Worm (Caenorhabditis elegans) whole organism, young adult: Measurements from ENCODE around the gene nspb-1.
A peak's percentile ranks its signal among the peaks of the same experiment; 100 is the strongest.

Experiments used
- B0261.1 ChIP-seq: sonication (generic microtip); optimal IDR thresholded peaks from 2 replicates; lab custom pipeline; 2016; ENCODE audit warnings: mild to moderate bottlenecking, missing genetic modification characterization, moderate library complexity, missing compliant biosample characterization
- F23B12.7 ChIP-seq: sonication (generic microtip); optimal IDR thresholded peaks from 2 replicates; lab custom pipeline; 2017; ENCODE audit warnings: missing genetic modification characterization, mild to moderate bottlenecking, missing compliant biosample characterization, antibody characterized with exemption, moderate library complexity; ENCODE audit not compliant: insufficient read depth
- F33H1.4 ChIP-seq: fragments of 200-800 bp; sonication (Bioruptor generic); IDR thresholded peaks from 2 replicates; pipeline ENCODE4 v1.3.6; 2022; ENCODE audit warnings: missing genetic modification reagents, missing genetic modification characterization, missing compliant biosample characterization
- F39B2.1 ChIP-seq: fragments of 200-800 bp; sonication (Bioruptor generic); IDR thresholded peaks from 2 replicates; pipeline ENCODE4 v1.3.6; 2022; ENCODE audit warnings: missing genetic modification reagents, missing genetic modification characterization, missing compliant biosample characterization
- F52B5.7 ChIP-seq: sonication (generic microtip); optimal IDR thresholded peaks from 2 replicates; lab custom pipeline; 2016; ENCODE audit warnings: mild to moderate bottlenecking, missing genetic modification characterization, missing compliant biosample characterization
- F55B11.4 ChIP-seq: sonication (generic microtip); optimal IDR thresholded peaks from 2 replicates; lab custom pipeline; 2016; ENCODE audit warnings: missing compliant biosample characterization, missing genetic modification characterization, borderline replicate concordance; ENCODE audit not compliant: insufficient read depth
- F57C9.4 ChIP-seq: sonication (generic microtip); optimal IDR thresholded peaks from 2 replicates; lab custom pipeline; 2017; ENCODE audit warnings: mild to moderate bottlenecking, missing genetic modification characterization, missing compliant biosample characterization
- ZK185.1 ChIP-seq: sonication (generic microtip); optimal IDR thresholded peaks from 2 replicates; lab custom pipeline; 2016; ENCODE audit warnings: mild to moderate bottlenecking, missing genetic modification characterization, missing compliant biosample characterization; ENCODE audit not compliant: poor library complexity, severe bottlenecking
- aptf-2 ChIP-seq: fragments of 200-800 bp; sonication (Bioruptor generic); conservative IDR thresholded peaks from 2 replicates; pipeline ENCODE4 v1.3.6; 2022; ENCODE audit warnings: missing genetic modification reagents, missing genetic modification characterization, missing compliant biosample characterization
- atf-7 ChIP-seq: sonication (generic microtip); optimal IDR thresholded peaks from 2 replicates; lab custom pipeline; 2017; ENCODE audit warnings: mild to moderate bottlenecking, missing genetic modification characterization, missing compliant biosample characterization
- attf-3 ChIP-seq: fragments of 200-800 bp; sonication (Bioruptor generic); conservative IDR thresholded peaks from 2 replicates; pipeline ENCODE4 v1.3.6; 2022; ENCODE audit warnings: missing genetic modification reagents, missing genetic modification characterization, missing compliant biosample characterization
- bed-2 ChIP-seq: fragments of 200-800 bp; sonication (Bioruptor generic); IDR thresholded peaks from 2 replicates; pipeline ENCODE4 v1.3.6; 2022; ENCODE audit warnings: missing genetic modification reagents, missing genetic modification characterization, missing compliant biosample characterization
- cebp-1 ChIP-seq, 2 experiments: fragments of 200-800 bp in 1 of 2; sonication (Bioruptor generic) in 1 of 2; sonication (generic microtip) in 1 of 2; IDR thresholded peaks in 1 of 2; optimal IDR thresholded peaks in 1 of 2; 2 replicates each; pipeline versions ENCODE4 v1.3.6 to Lab custom; 2017 to 2022; ENCODE audit warnings: missing compliant biosample characterization in 2 of 2, missing genetic modification characterization in 2 of 2, mild to moderate bottlenecking in 1 of 2, missing genetic modification reagents in 1 of 2, moderate library complexity in 1 of 2
- ceh-100 ChIP-seq: fragments of 200-800 bp; sonication (Bioruptor generic); IDR thresholded peaks from 2 replicates; pipeline ENCODE4 v1.3.6; 2022; ENCODE audit warnings: missing genetic modification reagents, missing genetic modification characterization, missing compliant biosample characterization
- ceh-40 ChIP-seq: fragments of 200-800 bp; sonication (Bioruptor generic); IDR thresholded peaks from 2 replicates; pipeline ENCODE4 v1.3.6; 2022; ENCODE audit warnings: missing genetic modification characterization, missing compliant biosample characterization
- chd-7 ChIP-seq: sonication (generic microtip); optimal IDR thresholded peaks from 2 replicates; lab custom pipeline; 2016; ENCODE audit warnings: mild to moderate bottlenecking, missing genetic modification characterization, moderate library complexity, missing compliant biosample characterization
- dpff-1 ChIP-seq: sonication (generic microtip); optimal IDR thresholded peaks from 2 replicates; lab custom pipeline; 2017; ENCODE audit warnings: mild to moderate bottlenecking, missing genetic modification characterization, missing compliant biosample characterization
- egl-44 ChIP-seq: fragments of 200-800 bp; sonication (Bioruptor generic); IDR thresholded peaks from 2 replicates; pipeline ENCODE4 v1.3.6; 2022; ENCODE audit warnings: missing genetic modification reagents, missing genetic modification characterization, missing compliant biosample characterization
- egrh-3 ChIP-seq: fragments of 200-800 bp; sonication (Bioruptor generic); IDR thresholded peaks from 2 replicates; pipeline ENCODE4 v1.3.6; 2022; ENCODE audit warnings: missing genetic modification reagents, missing genetic modification characterization, missing compliant biosample characterization
- fkh-3 ChIP-seq: sonication (generic microtip); optimal IDR thresholded peaks from 2 replicates; lab custom pipeline; 2016; ENCODE audit warnings: mild to moderate bottlenecking, missing genetic modification characterization, missing compliant biosample characterization
- hmg-1.2 ChIP-seq: fragments of 200-800 bp; sonication (Bioruptor generic); IDR thresholded peaks from 2 replicates; pipeline ENCODE4 v1.3.6; 2022; ENCODE audit warnings: missing genetic modification reagents, missing genetic modification characterization, missing compliant biosample characterization
- hrde-1 ChIP-seq: sonication (generic microtip); optimal IDR thresholded peaks from 2 replicates; lab custom pipeline; 2016; ENCODE audit warnings: missing genetic modification characterization, mild to moderate bottlenecking, missing compliant biosample characterization, moderate library complexity, missing genotype, missing genetic modification reagents, borderline replicate concordance
- lag-1 ChIP-seq: fragments of 200-800 bp; sonication (Bioruptor generic); IDR thresholded peaks from 2 replicates; pipeline ENCODE4 v1.3.6; 2022; ENCODE audit warnings: missing genetic modification reagents, missing genetic modification characterization, missing compliant biosample characterization
- lir-1 ChIP-seq: fragments of 200-800 bp; sonication (Bioruptor generic); conservative IDR thresholded peaks from 2 replicates; pipeline ENCODE4 v1.3.6; 2022; ENCODE audit warnings: missing genetic modification reagents, missing genetic modification characterization, missing compliant biosample characterization
- lsy-27 ChIP-seq: sonication (generic microtip); optimal IDR thresholded peaks from 2 replicates; lab custom pipeline; 2017; ENCODE audit warnings: missing genetic modification characterization, mild to moderate bottlenecking, missing compliant biosample characterization, antibody characterized with exemption, missing genotype, borderline replicate concordance; ENCODE audit not compliant: insufficient read depth
- madf-6 ChIP-seq: fragments of 200-800 bp; sonication (Bioruptor generic); IDR thresholded peaks from 2 replicates; pipeline ENCODE4 v1.3.6; 2022; ENCODE audit warnings: missing genetic modification reagents, missing genetic modification characterization, missing compliant biosample characterization
- mes-4 ChIP-seq: sonication (generic microtip); optimal IDR thresholded peaks from 2 replicates; lab custom pipeline; 2016; ENCODE audit warnings: missing genotype, missing genetic modification characterization, missing compliant biosample characterization
- nfya-1 ChIP-seq: sonication (generic microtip); optimal IDR thresholded peaks from 2 replicates; lab custom pipeline; 2017; ENCODE audit warnings: antibody characterized with exemption, missing compliant biosample characterization, missing genetic modification characterization, borderline replicate concordance; ENCODE audit not compliant: insufficient read depth
- nfya-2 ChIP-seq: fragments of 200-800 bp; sonication (Bioruptor generic); IDR thresholded peaks from 2 replicates; pipeline ENCODE4 v1.3.6; 2022; ENCODE audit warnings: missing genetic modification reagents, missing genetic modification characterization, missing compliant biosample characterization
- nfyb-1 ChIP-seq: fragments of 200-800 bp; sonication (Bioruptor generic); IDR thresholded peaks from 2 replicates; pipeline ENCODE4 v1.3.6; 2022; ENCODE audit warnings: missing genetic modification reagents, missing genetic modification characterization, missing compliant biosample characterization
- nhr-120 ChIP-seq: fragments of 200-800 bp; sonication (Bioruptor generic); IDR thresholded peaks from 2 replicates; pipeline ENCODE4 v1.3.6; 2022; ENCODE audit warnings: missing genetic modification characterization, missing compliant biosample characterization
- nhr-179 ChIP-seq: sonication (generic microtip); optimal IDR thresholded peaks from 2 replicates; lab custom pipeline; 2016; ENCODE audit warnings: mild to moderate bottlenecking, missing genetic modification characterization, missing compliant biosample characterization
- rec-8 ChIP-seq, 2 experiments: sonication (generic microtip); optimal IDR thresholded peaks; 2 replicates each; lab custom pipeline; 2016; ENCODE audit warnings: mild to moderate bottlenecking in 2 of 2, missing genetic modification characterization in 2 of 2, missing genetic modification reagents in 2 of 2, missing genotype in 2 of 2, missing biosample characterization in 1 of 2, missing compliant biosample characterization in 1 of 2, moderate library complexity in 1 of 2
- snpc-1.3 ChIP-seq: sonication (generic microtip); optimal IDR thresholded peaks from 2 replicates; lab custom pipeline; 2017; ENCODE audit warnings: missing genetic modification characterization, mild to moderate bottlenecking, missing compliant biosample characterization, antibody characterized with exemption, moderate library complexity, missing genotype, missing genetic modification reagents; ENCODE audit not compliant: insufficient read depth
- snpc-3.4 ChIP-seq: sonication (generic microtip); optimal IDR thresholded peaks from 2 replicates; lab custom pipeline; 2017; ENCODE audit warnings: missing genetic modification characterization, mild to moderate bottlenecking, missing compliant biosample characterization, antibody characterized with exemption, moderate library complexity, missing genotype, missing genetic modification reagents
- tbp1 ChIP-seq: fragments of 200-800 bp; sonication (Bioruptor generic); optimal IDR thresholded peaks from 2 replicates; lab custom pipeline; 2018; ENCODE audit warnings: mild to moderate bottlenecking, missing genetic modification characterization, missing compliant biosample characterization
- xnd-1 ChIP-seq: sonication (generic microtip); optimal IDR thresholded peaks from 2 replicates; lab custom pipeline; 2016; ENCODE audit warnings: missing genotype, missing genetic modification reagents, missing genetic modification characterization, missing compliant biosample characterization
- zfh-2 ChIP-seq: fragments of 200-800 bp; sonication (Bioruptor generic); conservative IDR thresholded peaks from 2 replicates; pipeline ENCODE4 v1.3.6; 2022; ENCODE audit warnings: missing genetic modification reagents, missing genetic modification characterization, missing compliant biosample characterization
- ztf-26 ChIP-seq: sonication (generic microtip); optimal IDR thresholded peaks from 2 replicates; lab custom pipeline; 2017; ENCODE audit warnings: missing genetic modification characterization, missing compliant biosample characterization

Gene nspb-1

ce11 chrIV:6548609-6549008 is 42.3 kb downstream of the nspb-1 start, which contains the start of gene fan-1 (continued):
- TF ChIP-seq dpff-1 (tag; lab: Kevin White, UChicago) (no peak), egrh-3 (GFP tag; lab: Robert Waterston, UW) (no peak), lsy-27 (tag; lab: Kevin White, UChicago) (no peak), ceh-100 (GFP tag; lab: Robert Waterston, UW) (no peak), tbp1 (GFP tag; lab: Kevin White, UChicago) (peak; percentile 26), ZK185.1 (tag; lab: Kevin White, UChicago) (no peak), hmg-1.2 (peak; percentile 88), atf-7 (tag; lab: Kevin White, UChicago) (no peak), xnd-1 (tag; lab: Kevin White, UChicago) (no peak), nfyb-1 (no peak), nfya-2 (no peak), zfh-2 (no peak), lir-1 (GFP tag; lab: Robert Waterston, UW) (no peak), egl-44 (no peak), madf-6 (GFP tag; lab: Robert Waterston, UW) (no peak)

DNA sequence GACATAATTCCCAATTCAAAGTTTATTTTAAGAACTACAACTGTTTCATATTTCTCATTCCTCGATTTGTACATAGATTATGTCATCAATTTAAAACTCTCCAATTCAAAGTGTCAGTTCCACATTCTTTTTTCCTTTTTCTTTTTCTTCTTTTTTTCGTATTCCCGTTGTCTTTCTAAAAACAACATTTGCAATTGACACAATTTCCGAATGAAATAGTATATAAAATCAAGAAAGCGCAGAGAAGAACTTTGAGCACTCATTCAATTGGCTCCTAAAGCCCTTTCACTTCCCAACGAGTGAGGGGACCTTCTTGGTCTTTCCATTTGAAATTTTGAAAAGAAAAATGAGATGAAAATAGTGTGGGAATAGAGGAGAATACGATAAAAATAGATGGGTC is 43.5 kb downstream of the nspb-1 start:
- TF ChIP-seq fkh-3 (tag; lab: Kevin White, UChicago) (no peak), F39B2.1 (no peak), snpc-1.3 (tag; lab: Kevin White, UChicago) (no peak), F33H1.4 (GFP tag; lab: Robert Waterston, UW) (no peak), mes-4 (no peak), aptf-2 (no peak), hrde-1 (no peak), chd-7 (tag; lab: Kevin White, UChicago) (no peak), B0261.1 (no peak), bed-2 (GFP tag; lab: Robert Waterston, UW) (no peak), nhr-179 (tag; lab: Kevin White, UChicago) (no peak), atf-7 (tag; lab: Kevin White, UChicago) (no peak), attf-3 (no peak), snpc-3.4 (tag; lab: Kevin White, UChicago) (no peak), F23B12.7 (no peak), ztf-26 (tag; lab: Kevin White, UChicago) (no peak), F57C9.4 (tag; lab: Kevin White, UChicago) (no peak), cebp-1 (GFP tag; IDR thresholded peaks at IDR 0.05; lab: Robert Waterston, UW) (no peak), cebp-1 (tag; optimal IDR thresholded peaks at IDR 0.05; lab: Kevin White, UChicago) (no peak)

ce11 chrIV:6542962-6543361 is 47.9 kb downstream of the nspb-1 start:
- no peak for TF ChIP-seq rec-8 (tag; optimal IDR thresholded peaks at IDR 0.05; lab: Kevin White, UChicago)
- no peak for TF ChIP-seq F52B5.7 (tag; lab: Kevin White, UChicago)
- TF ChIP-seq lag-1: no peak
- no peak for TF ChIP-seq fkh-3 (tag; lab: Kevin White, UChicago)
- TF ChIP-seq F55B11.4 (tag; lab: Kevin White, UChicago): no peak
- TF ChIP-seq nfya-1 (tag; lab: Kevin White, UChicago): no peak
- TF ChIP-seq nhr-120: no peak
- no peak for TF ChIP-seq ceh-40 (GFP tag; lab: Robert Waterston, UW)
- TF ChIP-seq egrh-3 (GFP tag; lab: Robert Waterston, UW): no peak
- TF ChIP-seq, all 124 proteins: peak for 0
